Fruit fly (Drosophila melanogaster): ENCODE measurements around the gene CG11601.

CG11601 gene

dm6 chr2L:305646-306045 lies 22.6 kb upstream of the CG11601 start, which contains the start of gene Plc21C (continued):
- peak; percentile 77 for TF ChIP-seq nmo (GFP tag; optimal IDR thresholded peaks at IDR 0.05)
- peak; percentile 60; the same call in 3 of the 4 replicates for TF ChIP-seq Dll (GFP tag; IDR thresholded peaks at IDR 0.05; ENCODE audit: partially characterized antibody)
- no peak for TF ChIP-seq pfk (GFP tag; optimal IDR thresholded peaks at IDR 0.05)
- TF ChIP-seq CG17568 (GFP tag; optimal IDR thresholded peaks at IDR 0.05) = peak; percentile 17
- TF ChIP-seq unc-4 (GFP tag; IDR thresholded peaks at IDR 0.05; ENCODE audit: partially characterized antibody) = peak; percentile 59; the same call in 1 of the 2 replicates
- peak; percentile 96 for TF ChIP-seq Ets65A (GFP tag)
- TF ChIP-seq stwl (tag; optimal IDR thresholded peaks at IDR 0.05) = peak; percentile 76
- no peak for TF ChIP-seq ranshi (GFP tag; IDR thresholded peaks at IDR 0.05)
- TF ChIP-seq Hr78 (GFP tag; optimal IDR thresholded peaks at IDR 0.05) = no peak
- TF ChIP-seq psq (GFP tag; optimal IDR thresholded peaks at IDR 0.05) = no peak
- peak; percentile 39 for TF ChIP-seq bcd (GFP tag; optimal IDR thresholded peaks at IDR 0.05)
- TF ChIP-seq HLH4C (GFP tag; IDR thresholded peaks at IDR 0.05; ENCODE audit: partially characterized antibody) = 0 out of 3 replicates have a peak, but pooled peaks have one; percentile 23
- TF ChIP-seq CG9437 (GFP tag; optimal IDR thresholded peaks at IDR 0.05) = peak; percentile 23
- no peak for TF ChIP-seq schlank (tag; optimal IDR thresholded peaks at IDR 0.05)
- TF ChIP-seq sens (GFP tag) = peak; percentile 94
- peak; percentile 43; the same call in 1 of the 2 replicates for TF ChIP-seq Bgb (GFP tag; IDR thresholded peaks at IDR 0.05; ENCODE audit: partially characterized antibody)
- TF ChIP-seq Antp (GFP tag; optimal IDR thresholded peaks at IDR 0.05) = peak; percentile 42
- no peak for TF ChIP-seq br (optimal IDR thresholded peaks at IDR 0.05)
- no peak for TF ChIP-seq CG18619 (GFP tag; optimal IDR thresholded peaks at IDR 0.05)
- TF ChIP-seq amos (GFP tag; IDR thresholded peaks at IDR 0.05; ENCODE audit: partially characterized antibody) = peak; percentile 31; the same call in 1 of the 2 replicates
- peak; percentile 42 for TF ChIP-seq CG18262 (tag; optimal IDR thresholded peaks at IDR 0.05)
- TF ChIP-seq CG2120 (GFP tag; optimal IDR thresholded peaks at IDR 0.05) = peak; percentile 70
- no peak for TF ChIP-seq CG10274 (GFP tag; optimal IDR thresholded peaks at IDR 0.05)
- no peak for TF ChIP-seq kah (GFP tag; optimal IDR thresholded peaks at IDR 0.05)
- peak; percentile 59; the same call in 2 of the 3 replicates for TF ChIP-seq Dbx (GFP tag; IDR thresholded peaks at IDR 0.05)
- no peak for TF ChIP-seq zen (tag; optimal IDR thresholded peaks at IDR 0.05)
- peak; percentile 5 for TF ChIP-seq nau (GFP tag; optimal IDR thresholded peaks at IDR 0.05)
- no peak for TF ChIP-seq h (optimal IDR thresholded peaks at IDR 0.05)
- peak; percentile 63 for TF ChIP-seq CG13424 (tag; optimal IDR thresholded peaks at IDR 0.05)
- peak; percentile 50 to 67 for TF ChIP-seq Pdp1 (GFP tag; optimal IDR thresholded peaks at IDR 0.05)
- no peak for TF ChIP-seq CG5245 (GFP tag; optimal IDR thresholded peaks at IDR 0.05)
- TF ChIP-seq bsh (GFP tag; optimal IDR thresholded peaks at IDR 0.05) = no peak
- TF ChIP-seq sisA (GFP tag; IDR thresholded peaks at IDR 0.05) = peak; percentile 66
- TF ChIP-seq E2f1 (GFP tag; IDR thresholded peaks at IDR 0.05) = no peak
- TF ChIP-seq tna (GFP tag; IDR thresholded peaks at IDR 0.05; ENCODE audit: partially characterized antibody) = no peak
- peak; percentile 65 for TF ChIP-seq CG11504 (tag; optimal IDR thresholded peaks at IDR 0.05)
- TF ChIP-seq CoRest (tag; optimal IDR thresholded peaks at IDR 0.05) = peak; percentile 69
- no peak for TF ChIP-seq ken (GFP tag; IDR thresholded peaks at IDR 0.05)
- TF ChIP-seq bowl (GFP tag; IDR thresholded peaks at IDR 0.05) = no peak
- TF ChIP-seq gro (GFP tag; optimal IDR thresholded peaks at IDR 0.05) = peak; percentile 42
- TF ChIP-seq Awh (GFP tag; IDR thresholded peaks at IDR 0.05) = no peak
- peak; percentile 35 for TF ChIP-seq CG15269 (tag; optimal IDR thresholded peaks at IDR 0.05)
- TF ChIP-seq Ada2b (GFP tag; IDR thresholded peaks at IDR 0.05) = no peak
- TF ChIP-seq CG9797 (GFP tag; optimal IDR thresholded peaks at IDR 0.05) = peak; percentile 89
- TF ChIP-seq CG31224 (GFP tag; IDR thresholded peaks at IDR 0.05) = no peak
- no peak for TF ChIP-seq sens-2 (GFP tag; IDR thresholded peaks at IDR 0.05)
- TF ChIP-seq B-H2 (GFP tag; optimal IDR thresholded peaks at IDR 0.05) = peak; percentile 49
- 0 out of 3 replicates have a peak, but pooled peaks have one; percentile 46 for TF ChIP-seq CG34422 (GFP tag; IDR thresholded peaks at IDR 0.05)
- TF ChIP-seq zfh1 (GFP tag; IDR thresholded peaks at IDR 0.05) = no peak
- TF ChIP-seq CG15479 (GFP tag; optimal IDR thresholded peaks at IDR 0.05) = no peak
- TF ChIP-seq H15 (GFP tag; IDR thresholded peaks at IDR 0.05) = no peak

Measured in whole organism, embryonic.